Worm (Caenorhabditis elegans): ENCODE data around the gene F08F8.11.

ce11 chrIII:7367012-7367760 lies 1.5 kb downstream of the F08F8.11 start, which contains the start of the genes T20B12.5 and T20B12.4:
- TF ChIP-seq pes-1 (GFP tag; IDR thresholded peaks at IDR 0.05) (no peak), flt-1 (GFP tag; IDR thresholded peaks at IDR 0.05) (no peak), ama-1 (optimal IDR thresholded peaks at IDR 0.05) (no peak), hmbx-1 (tag; optimal IDR thresholded peaks at IDR 0.05) (no peak), tra-4 (tag; optimal IDR thresholded peaks at IDR 0.05) (no peak), ets-7 (tag; optimal IDR thresholded peaks at IDR 0.05) (no peak), F13C5.2 (tag; optimal IDR thresholded peaks at IDR 0.05) (no peak), sea-1 (GFP tag; conservative IDR thresholded peaks at IDR 0.05) (no peak), ceh-36 (tag; optimal IDR thresholded peaks at IDR 0.05) (no peak), tbx-37 (GFP tag; conservative IDR thresholded peaks at IDR 0.05) (no peak)

Measured in whole organism, early embryonic.